Fruit fly (Drosophila melanogaster): ENCODE data around the gene CG42788.

CG42788 gene

dm6 chr3R:15128646-15129429 lies 2.9 kb downstream of the CG42788 start (continued):
- TF ChIP-seq ems (GFP tag; optimal IDR thresholded peaks at IDR 0.05) = no peak
- TF ChIP-seq Atf3 (GFP tag; optimal IDR thresholded peaks at IDR 0.05) = no peak
- TF ChIP-seq CG32532 (GFP tag; IDR thresholded peaks at IDR 0.05) = peak; percentile 29; the same call in 1 of the 2 replicates
- no peak for TF ChIP-seq CG1602 (GFP tag; optimal IDR thresholded peaks at IDR 0.05)
- TF ChIP-seq CG10366 (GFP tag; IDR thresholded peaks at IDR 0.05) = no peak
- no peak for TF ChIP-seq Taf1 (GFP tag; IDR thresholded peaks at IDR 0.05)
- no peak for TF ChIP-seq CG32772 (GFP tag; IDR thresholded peaks at IDR 0.05)
- TF ChIP-seq CG13894 (tag; optimal IDR thresholded peaks at IDR 0.05) = peak; percentile 14
- TF ChIP-seq CG6765 (GFP tag; optimal IDR thresholded peaks at IDR 0.05) = peak; percentile 46
- no peak for TF ChIP-seq CTCF (GFP tag; optimal IDR thresholded peaks at IDR 0.05)
- TF ChIP-seq yki (optimal IDR thresholded peaks at IDR 0.05) = no peak
- TF ChIP-seq Gsc (GFP tag; IDR thresholded peaks at IDR 0.05) = no peak
- no peak for TF ChIP-seq knrl (GFP tag; IDR thresholded peaks at IDR 0.05; ENCODE audit: partially characterized antibody)
- TF ChIP-seq CG4282 (GFP tag; optimal IDR thresholded peaks at IDR 0.05) = no peak
- TF ChIP-seq Camta (GFP tag; optimal IDR thresholded peaks at IDR 0.05) = no peak
- TF ChIP-seq CG10147 (GFP tag; optimal IDR thresholded peaks at IDR 0.05) = peak; percentile 0
- no peak for TF ChIP-seq mld (GFP tag; IDR thresholded peaks at IDR 0.05; ENCODE audit: partially characterized antibody)
- TF ChIP-seq wdn (GFP tag; IDR thresholded peaks at IDR 0.05) = no peak
- no peak for TF ChIP-seq HLHmδ (GFP tag; optimal IDR thresholded peaks at IDR 0.05)
- no peak for TF ChIP-seq onecut (GFP tag; IDR thresholded peaks at IDR 0.05)
- TF ChIP-seq CG16779 (GFP tag; IDR thresholded peaks at IDR 0.05) = no peak
- no peak for TF ChIP-seq CG3163 (GFP tag; optimal IDR thresholded peaks at IDR 0.05)
- TF ChIP-seq lab (GFP tag; optimal IDR thresholded peaks at IDR 0.05) = peak; percentile 30
- TF ChIP-seq CG12942 (GFP tag; optimal IDR thresholded peaks at IDR 0.05) = no peak
- TF ChIP-seq sob (GFP tag; IDR thresholded peaks at IDR 0.05) = no peak
- no peak for TF ChIP-seq CG3065 (GFP tag; optimal IDR thresholded peaks at IDR 0.05)
- TF ChIP-seq CG12659 (GFP tag; optimal IDR thresholded peaks at IDR 0.05) = peak; percentile 40
- TF ChIP-seq nom (GFP tag; optimal IDR thresholded peaks at IDR 0.05) = no peak
- peak; percentile 9; the same call in 1 of the 3 replicates for TF ChIP-seq zfh1 (GFP tag; IDR thresholded peaks at IDR 0.05)
- no peak for TF ChIP-seq scrt (GFP tag; optimal IDR thresholded peaks at IDR 0.05)
- TF ChIP-seq CG11085 (GFP tag; IDR thresholded peaks at IDR 0.05) = no peak
- no peak for TF ChIP-seq CG30020 (tag; optimal IDR thresholded peaks at IDR 0.05)
- TF ChIP-seq CG4730 (GFP tag; IDR thresholded peaks at IDR 0.05) = no peak
- TF ChIP-seq CG31365 (tag; optimal IDR thresholded peaks at IDR 0.05) = no peak
- no peak for TF ChIP-seq CG3407 (GFP tag; optimal IDR thresholded peaks at IDR 0.05)
- TF ChIP-seq CG7928 (GFP tag; optimal IDR thresholded peaks at IDR 0.05) = no peak
- no peak for TF ChIP-seq CG11695 (GFP tag; IDR thresholded peaks at IDR 0.05)
- no peak; the same call in 1 of the 2 replicates for TF ChIP-seq Drgx (GFP tag; IDR thresholded peaks at IDR 0.05)
- TF ChIP-seq CG9797 (GFP tag; optimal IDR thresholded peaks at IDR 0.05) = no peak
- peak; percentile 51; the same call in 2 of the 3 replicates for TF ChIP-seq row (GFP tag; IDR thresholded peaks at IDR 0.05)
- no peak for TF ChIP-seq CG8359 (GFP tag; optimal IDR thresholded peaks at IDR 0.05; ENCODE audit: borderline replicate concordance)
- TF ChIP-seq MTF-1 (GFP tag; optimal IDR thresholded peaks at IDR 0.05; ENCODE audit: borderline replicate concordance) = no peak
- peak; percentile 14 for TF ChIP-seq Fer3 (tag; optimal IDR thresholded peaks at IDR 0.05)
- no peak for TF ChIP-seq chif (GFP tag; optimal IDR thresholded peaks at IDR 0.05)
- no peak for TF ChIP-seq sna (GFP tag; IDR thresholded peaks at IDR 0.05; ENCODE audit: partially characterized antibody)
- no peak; the same call in 1 of the 2 replicates for TF ChIP-seq Bgb (GFP tag; IDR thresholded peaks at IDR 0.05; ENCODE audit: partially characterized antibody)
- TF ChIP-seq MBD-R2 (GFP tag; IDR thresholded peaks at IDR 0.05) = no peak
- TF ChIP-seq CG42726 (GFP tag; IDR thresholded peaks at IDR 0.05; ENCODE audit: partially characterized antibody) = no peak
- no peak for TF ChIP-seq CG10462 (GFP tag; optimal IDR thresholded peaks at IDR 0.05)
- TF ChIP-seq Usf (GFP tag; optimal IDR thresholded peaks at IDR 0.05) = no peak
- TF ChIP-seq ttk (GFP tag; IDR thresholded peaks at IDR 0.05) = no peak
